Worm (Caenorhabditis elegans) whole organism, L1 larva: ENCODE results near the gene unc-84.

Experiments used
- C04F5.9 ChIP-seq: sonication (generic microtip); optimal IDR thresholded peaks from 2 replicates; lab custom pipeline; 2016; ENCODE audit warnings: missing genetic modification characterization, missing compliant biosample characterization
- C34B4.2 ChIP-seq: sonication (generic microtip); optimal IDR thresholded peaks from 2 replicates; lab custom pipeline; 2017; ENCODE audit warnings: mild to moderate bottlenecking, missing genetic modification characterization, missing compliant biosample characterization
- Y116A8C.19 ChIP-seq: sonication (generic microtip); optimal IDR thresholded peaks from 2 replicates; lab custom pipeline; 2016; ENCODE audit warnings: missing compliant biosample characterization, missing genetic modification characterization, borderline replicate concordance
- alr-1 ChIP-seq: fragments of 200-800 bp; sonication (Bioruptor generic); optimal IDR thresholded peaks from 2 replicates; lab custom pipeline; 2018; ENCODE audit warnings: borderline replicate concordance, mild to moderate bottlenecking, missing genetic modification characterization, missing compliant biosample characterization
- aly-2 ChIP-seq: fragments of 150-350 bp; optimal IDR thresholded peaks from 2 replicates; lab custom pipeline; 2014; ENCODE audit warnings: missing biosample characterization, missing genetic modification characterization
- ama-1 ChIP-seq: fragments of 150-350 bp; optimal IDR thresholded peaks from 2 replicates; lab custom pipeline; 2014
- ceh-63 ChIP-seq: fragments of 200-800 bp; sonication (Bioruptor generic); optimal IDR thresholded peaks from 2 replicates; lab custom pipeline; 2018; ENCODE audit warnings: mild to moderate bottlenecking, missing genetic modification characterization, missing compliant biosample characterization
- ceh-82 ChIP-seq, 3 experiments: fragments of 150-350 bp in 1 of 3; sonication (generic microtip) in 2 of 3; optimal IDR thresholded peaks; 2 replicates each; lab custom pipeline; 2014 to 2017; ENCODE audit warnings: missing biosample characterization in 3 of 3, missing genetic modification characterization in 3 of 3
- ceh-88 ChIP-seq: fragments of 200-800 bp; sonication (Bioruptor generic); IDR thresholded peaks from 2 replicates; pipeline ENCODE4 v1.3.6; 2022; ENCODE audit warnings: missing genetic modification characterization, missing compliant biosample characterization
- ceh-90 ChIP-seq: sonication (generic microtip); optimal IDR thresholded peaks from 2 replicates; lab custom pipeline; 2016; ENCODE audit warnings: missing genetic modification characterization, missing compliant biosample characterization
- dpl-1 ChIP-seq, 3 experiments: fragments of 150-350 bp in 2 of 3; sonication (generic microtip) in 1 of 3; optimal IDR thresholded peaks; 2 replicates each; lab custom pipeline; 2014 to 2017; ENCODE audit warnings: missing biosample characterization in 3 of 3, missing genetic modification characterization in 3 of 3, missing genetic modification reagents in 3 of 3
- efl-1 ChIP-seq, 4 experiments: fragments of 150-350 bp; optimal IDR thresholded peaks in 3 of 4; peaks in 1 of 4; 1 replicate in 1 of 4; 2 replicates in 3 of 4; lab custom pipeline; 2014; ENCODE audit warnings: missing biosample characterization in 2 of 4, missing genetic modification characterization in 2 of 4, missing genetic modification reagents in 2 of 4
- egl-27 ChIP-seq, 2 experiments: fragments of 150-350 bp in 1 of 2; sonication (generic microtip); optimal IDR thresholded peaks; 3 replicates each; lab custom pipeline; 2017 to 2018; ENCODE audit warnings: missing biosample characterization in 2 of 2, missing genetic modification characterization in 2 of 2, missing genetic modification reagents in 2 of 2
- fkh-8 ChIP-seq: sonication (generic microtip); optimal IDR thresholded peaks from 2 replicates; lab custom pipeline; 2016; ENCODE audit warnings: mild to moderate bottlenecking, missing genetic modification characterization, missing compliant biosample characterization
- grh-1 ChIP-seq: fragments of 200-800 bp; sonication (Bioruptor generic); IDR thresholded peaks from 2 replicates; pipeline ENCODE4 v1.3.6; 2022; ENCODE audit warnings: missing genetic modification reagents, missing genetic modification characterization, missing compliant biosample characterization
- hlh-17 ChIP-seq: fragments of 200-800 bp; sonication (Bioruptor generic); optimal IDR thresholded peaks from 2 replicates; lab custom pipeline; 2018; ENCODE audit warnings: missing genetic modification characterization, mild to moderate bottlenecking, missing compliant biosample characterization, moderate library complexity, borderline replicate concordance
- hlh-4 ChIP-seq: sonication (generic microtip); optimal IDR thresholded peaks from 2 replicates; lab custom pipeline; 2016; ENCODE audit warnings: mild to moderate bottlenecking, missing genetic modification characterization, missing compliant biosample characterization
- hpl-2 ChIP-seq: fragments of 150-350 bp; optimal IDR thresholded peaks from 2 replicates; lab custom pipeline; 2014; ENCODE audit warnings: missing biosample characterization, missing genetic modification reagents, missing genetic modification characterization
- irx-1 ChIP-seq: sonication (generic microtip); optimal IDR thresholded peaks from 2 replicates; lab custom pipeline; 2016; ENCODE audit warnings: missing genetic modification characterization, missing compliant biosample characterization
- lin-14 ChIP-seq: fragments of 200-800 bp; sonication (Bioruptor generic); optimal IDR thresholded peaks from 2 replicates; lab custom pipeline; 2018; ENCODE audit warnings: mild to moderate bottlenecking, missing genetic modification characterization, moderate library complexity, missing compliant biosample characterization
- lin-35 ChIP-seq, 2 experiments: fragments of 150-350 bp; optimal IDR thresholded peaks; 2 replicates each; lab custom pipeline; 2014; ENCODE audit warnings: missing biosample characterization in 2 of 2, missing genetic modification characterization in 2 of 2, missing genetic modification reagents in 2 of 2
- lin-39 ChIP-seq: fragments of 150-350 bp; optimal IDR thresholded peaks from 2 replicates; lab custom pipeline; 2014; ENCODE audit warnings: missing biosample characterization, missing genetic modification reagents, missing genetic modification characterization
- mep-1 ChIP-seq: fragments of 150-350 bp; optimal IDR thresholded peaks from 2 replicates; lab custom pipeline; 2014; ENCODE audit warnings: missing biosample characterization, missing genetic modification characterization
- nhr-12 ChIP-seq: sonication (generic microtip); optimal IDR thresholded peaks from 2 replicates; lab custom pipeline; 2017; ENCODE audit warnings: missing biosample characterization, missing genetic modification characterization
- nhr-19 ChIP-seq: fragments of 200-800 bp; sonication (Bioruptor generic); conservative IDR thresholded peaks from 2 replicates; pipeline ENCODE4 v1.3.6; 2022; ENCODE audit warnings: missing genetic modification characterization, missing compliant biosample characterization
- nhr-20 ChIP-seq: sonication (generic microtip); optimal IDR thresholded peaks from 2 replicates; lab custom pipeline; 2016; ENCODE audit warnings: mild to moderate bottlenecking, missing genetic modification characterization, missing compliant biosample characterization
- nhr-47 ChIP-seq: sonication (generic microtip); optimal IDR thresholded peaks from 2 replicates; lab custom pipeline; 2016; ENCODE audit warnings: mild to moderate bottlenecking, missing genetic modification characterization, moderate library complexity, missing compliant biosample characterization
- nhr-71 ChIP-seq: sonication (generic microtip); optimal IDR thresholded peaks from 2 replicates; lab custom pipeline; 2016; ENCODE audit warnings: mild to moderate bottlenecking, missing genetic modification characterization, moderate library complexity, missing compliant biosample characterization
- nhr-84 ChIP-seq: sonication (generic microtip); optimal IDR thresholded peaks from 2 replicates; lab custom pipeline; 2017; ENCODE audit warnings: missing biosample characterization, missing genetic modification characterization
- nhr-85 ChIP-seq: sonication (generic microtip); peaks from one replicate; lab custom pipeline; 2016; ENCODE audit warnings: missing genetic modification characterization, inconsistent platforms, missing compliant biosample characterization
- nhr-90 ChIP-seq: sonication (generic microtip); optimal IDR thresholded peaks from 2 replicates; lab custom pipeline; 2016; ENCODE audit warnings: mild to moderate bottlenecking, missing genetic modification characterization, missing compliant biosample characterization; ENCODE audit not compliant: poor library complexity
- pag-3 ChIP-seq: sonication (generic microtip); optimal IDR thresholded peaks from 2 replicates; lab custom pipeline; 2017; ENCODE audit warnings: missing genetic modification characterization, mild to moderate bottlenecking, missing compliant biosample characterization, antibody characterized with exemption, borderline replicate concordance; ENCODE audit not compliant: insufficient read depth
- pax-3 ChIP-seq: fragments of 200-800 bp; sonication (Bioruptor generic); optimal IDR thresholded peaks from 2 replicates; lab custom pipeline; 2018; ENCODE audit warnings: mild to moderate bottlenecking, missing genetic modification characterization, moderate library complexity, missing compliant biosample characterization
- rnt-1 ChIP-seq: sonication (generic microtip); optimal IDR thresholded peaks from 2 replicates; lab custom pipeline; 2016; ENCODE audit warnings: mild to moderate bottlenecking, missing genetic modification characterization, moderate library complexity, missing compliant biosample characterization
- snpc-4 ChIP-seq: fragments of 150-350 bp; optimal IDR thresholded peaks from 2 replicates; lab custom pipeline; 2014; ENCODE audit warnings: missing biosample characterization, missing genetic modification characterization
- snu-23 ChIP-seq: sonication (generic microtip); optimal IDR thresholded peaks from 2 replicates; lab custom pipeline; 2016; ENCODE audit warnings: missing genetic modification characterization, missing compliant biosample characterization
- sptf-1 ChIP-seq: fragments of 150-350 bp; optimal IDR thresholded peaks from 2 replicates; lab custom pipeline; 2014; ENCODE audit warnings: missing biosample characterization, missing genetic modification characterization
- swsn-7 ChIP-seq: sonication (generic microtip); optimal IDR thresholded peaks from 2 replicates; lab custom pipeline; 2016; ENCODE audit warnings: missing genetic modification characterization, missing compliant biosample characterization
- tbx-2 ChIP-seq: sonication (generic microtip); optimal IDR thresholded peaks from 2 replicates; lab custom pipeline; 2016; ENCODE audit warnings: missing genetic modification characterization, missing compliant biosample characterization
- unc-130 ChIP-seq: fragments of 150-350 bp; optimal IDR thresholded peaks from 2 replicates; lab custom pipeline; 2017; ENCODE audit warnings: missing biosample characterization, missing genetic modification characterization, inconsistent platforms
- unc-98 ChIP-seq: fragments of 200-800 bp; sonication (Bioruptor generic); IDR thresholded peaks from 2 replicates; pipeline ENCODE4 v1.3.6; 2022; ENCODE audit warnings: missing genetic modification characterization, missing compliant biosample characterization
- xbp-1 ChIP-seq: sonication (generic microtip); optimal IDR thresholded peaks from 2 replicates; lab custom pipeline; 2016; ENCODE audit warnings: missing genetic modification characterization, missing compliant biosample characterization
- zag-1 ChIP-seq: fragments of 150-350 bp; optimal IDR thresholded peaks from 2 replicates; lab custom pipeline; 2014; ENCODE audit warnings: missing biosample characterization, missing genetic modification characterization
- ztf-11 ChIP-seq, 2 experiments: sonication (generic microtip); optimal IDR thresholded peaks; 2 replicates each; lab custom pipeline; 2016 to 2017; ENCODE audit warnings: missing genetic modification characterization in 2 of 2, missing biosample characterization in 1 of 2, missing compliant biosample characterization in 1 of 2
- ztf-4 ChIP-seq: fragments of 150-350 bp; optimal IDR thresholded peaks from 2 replicates; lab custom pipeline; 2014; ENCODE audit warnings: missing biosample characterization, missing genetic modification characterization

The unc-84 gene

ce11 chrX:13584725-13585371 is at the start of gene unc-84:
Gene unc-84, plus strand, starts transcription at chrX:13584775.
- TF ChIP-seq nhr-71 (tag; lab: Kevin White, UChicago), result peak; percentile 39
- no peak for TF ChIP-seq alr-1 (tag; lab: Kevin White, UChicago)
- TF ChIP-seq dpl-1 (GFP tag; optimal IDR thresholded peaks at IDR 0.05; lab: Kevin White, UChicago), result peak; percentile 54 to 78 (median 68)
- TF ChIP-seq nhr-90 (tag; lab: Kevin White, UChicago), result peak; percentile 30
- TF ChIP-seq nhr-85 (tag; lab: Kevin White, UChicago), result peak; percentile 58
- peak; percentile 2 for TF ChIP-seq swsn-7 (tag; lab: Kevin White, UChicago)
- TF ChIP-seq ceh-90, result peak; percentile 38
- no peak; the same call in 1 of the 2 replicates for TF ChIP-seq nhr-19 (GFP tag; lab: Robert Waterston, UW)
- TF ChIP-seq nhr-47 (tag; lab: Kevin White, UChicago), result peak; percentile 49
- peak; percentile 18 for TF ChIP-seq lin-14 (GFP tag; lab: Kevin White, UChicago)
- TF ChIP-seq lin-35 (GFP tag; optimal IDR thresholded peaks at IDR 0.05; lab: Kevin White, UChicago), result peak; percentile 45 to 77
- peak; percentile 59 for TF ChIP-seq rnt-1
- peak; percentile 10 for TF ChIP-seq nhr-20 (tag; lab: Kevin White, UChicago)
- peak; percentile 11 to 74 for TF ChIP-seq efl-1 (optimal IDR thresholded peaks at IDR 0.05; lab: Kevin White, UChicago)
- TF ChIP-seq efl-1 (GFP tag; optimal IDR thresholded peaks at IDR 0.05 in 1 of 2; lab: Kevin White, UChicago), result peak; percentile 79 to 97
- TF ChIP-seq egl-27 (tag; optimal IDR thresholded peaks at IDR 0.05; lab: Kevin White, UChicago), result no peak
- peak; percentile 8 for TF ChIP-seq fkh-8
- peak; percentile 14 for TF ChIP-seq tbx-2 (tag; lab: Kevin White, UChicago)
- peak in 1 of 2 experiments; percentile 35 for TF ChIP-seq ztf-11 (tag; optimal IDR thresholded peaks at IDR 0.05; lab: Kevin White, UChicago)
- TF ChIP-seq xbp-1 (tag; lab: Kevin White, UChicago), result no peak
- TF ChIP-seq mep-1, result no peak

ce11 chrX:13536759-13537158 is 47.8 kb upstream of the unc-84 start, which contains the start of gene R01E6.5:
Gene R01E6.5, plus strand, starts transcription at chrX:13537059.
- TF ChIP-seq hlh-17 (GFP tag; lab: Kevin White, UChicago), result no peak
- no peak for TF ChIP-seq efl-1 (optimal IDR thresholded peaks at IDR 0.05; lab: Kevin White, UChicago)
- no peak for TF ChIP-seq efl-1 (GFP tag; optimal IDR thresholded peaks at IDR 0.05 in 1 of 2; lab: Kevin White, UChicago)
- TF ChIP-seq zag-1, result no peak

- no peak for TF ChIP-seq fkh-8
- TF ChIP-seq nhr-85 (tag; lab: Kevin White, UChicago), result peak; percentile 100
- no peak for TF ChIP-seq nhr-84 (tag; lab: Kevin White, UChicago)
- TF ChIP-seq snu-23 (GFP tag; lab: Kevin White, UChicago), result peak; percentile 84
- no peak for TF ChIP-seq C34B4.2 (tag; lab: Kevin White, UChicago)
- no peak for TF ChIP-seq unc-98
- TF ChIP-seq nhr-47 (tag; lab: Kevin White, UChicago), result peak; percentile 68
- no peak for TF ChIP-seq ceh-82 (tag; optimal IDR thresholded peaks at IDR 0.05; lab: Kevin White, UChicago)
- no peak for TF ChIP-seq Y116A8C.19 (tag; lab: Kevin White, UChicago)
- no peak for TF ChIP-seq snpc-4 (tag; lab: Kevin White, UChicago)
- TF ChIP-seq nhr-71 (tag; lab: Kevin White, UChicago), result peak; percentile 88
- peak; percentile 87 for TF ChIP-seq lin-14 (GFP tag; lab: Kevin White, UChicago)
- TF ChIP-seq ceh-88 (GFP tag; lab: Robert Waterston, UW), result 0 out of 2 replicates have a peak, but pooled peaks have one; percentile 28
- no peak for TF ChIP-seq nhr-12 (tag; lab: Kevin White, UChicago)
- no peak for TF ChIP-seq sptf-1 (tag; lab: Kevin White, UChicago)
- no peak for TF ChIP-seq aly-2 (tag; lab: Kevin White, UChicago)
- no peak for TF ChIP-seq ceh-90
- no peak for TF ChIP-seq pag-3 (tag; lab: Kevin White, UChicago)
- TF ChIP-seq C04F5.9, result no peak
- TF ChIP-seq hlh-4 (tag; lab: Kevin White, UChicago), result no peak
- peak; percentile 85 for TF ChIP-seq grh-1
- TF ChIP-seq ztf-11 (tag; optimal IDR thresholded peaks at IDR 0.05; lab: Kevin White, UChicago), result no peak
- TF ChIP-seq unc-130 (tag; lab: Kevin White, UChicago), result peak; percentile 6
- TF ChIP-seq ztf-4 (tag; lab: Kevin White, UChicago), result no peak
- no peak for TF ChIP-seq hpl-2 (GFP tag; lab: Kevin White, UChicago)
- peak; percentile 30 for TF ChIP-seq mep-1
- TF ChIP-seq lin-35 (GFP tag; optimal IDR thresholded peaks at IDR 0.05; lab: Kevin White, UChicago), result peak in 1 of 2 experiments; percentile 72
- no peak for TF ChIP-seq ama-1 (lab: Kevin White, UChicago)
- peak; percentile 73 for TF ChIP-seq irx-1 (tag; lab: Kevin White, UChicago)
- no peak for TF ChIP-seq egl-27 (tag; optimal IDR thresholded peaks at IDR 0.05; lab: Kevin White, UChicago)
- no peak for TF ChIP-seq lin-39 (tag; lab: Kevin White, UChicago)
- no peak for TF ChIP-seq pax-3
- no peak for TF ChIP-seq ceh-63
Measured at ce11 chrX:13539701-13540100, 44.9 kb upstream of the unc-84 start.
